Worm (Caenorhabditis elegans) whole organism, L4 larva: ENCODE data around the gene R07E3.6.
"Not testable (repeated sequence)": the region's sequence is repeated elsewhere in the genome, so short reads cannot be mapped to it uniquely, and the experiment has no call there.

Experiments used
- F26F4.8 ChIP-seq: fragments of 200-800 bp; sonication (Bioruptor generic); conservative IDR thresholded peaks from 2 replicates; pipeline ENCODE4 v1.3.6; 2022; ENCODE audit warnings: missing genetic modification characterization, missing compliant biosample characterization
- ZK337.2 ChIP-seq: fragments of 200-800 bp; sonication (Bioruptor generic); IDR thresholded peaks from 2 replicates; pipeline ENCODE4 v1.3.6; 2022; ENCODE audit warnings: missing genetic modification reagents, missing genetic modification characterization, missing compliant biosample characterization
- aha-1 ChIP-seq: fragments of 150-350 bp; peaks from one replicate; lab custom pipeline; 2014; ENCODE audit warnings: missing biosample characterization, missing genetic modification characterization
- arid-1 ChIP-seq: fragments of 200-800 bp; sonication (Bioruptor generic); conservative IDR thresholded peaks from 2 replicates; pipeline ENCODE4 v1.3.6; 2022; ENCODE audit warnings: missing genetic modification reagents, missing genetic modification characterization, missing compliant biosample characterization
- ceh-82 ChIP-seq: sonication (generic microtip); optimal IDR thresholded peaks from 2 replicates; lab custom pipeline; 2017; ENCODE audit warnings: missing biosample characterization, missing genetic modification characterization
- dmd-6 ChIP-seq: fragments of 200-800 bp; sonication (Bioruptor generic); IDR thresholded peaks from 2 replicates; pipeline ENCODE4 v1.3.6; 2022; ENCODE audit warnings: missing genetic modification reagents, missing genetic modification characterization, missing compliant biosample characterization
- dmd-8 ChIP-seq: fragments of 200-800 bp; sonication (Bioruptor generic); IDR thresholded peaks from 2 replicates; pipeline ENCODE4 v1.3.6; 2022; ENCODE audit warnings: missing genetic modification characterization, missing compliant biosample characterization
- duxl-1 ChIP-seq: sonication (generic microtip); optimal IDR thresholded peaks from 2 replicates; lab custom pipeline; 2016; ENCODE audit warnings: mild to moderate bottlenecking, missing genetic modification characterization, moderate library complexity, missing compliant biosample characterization; ENCODE audit not compliant: poor library complexity
- dve-1 ChIP-seq: sonication (generic microtip); optimal IDR thresholded peaks from 2 replicates; lab custom pipeline; 2017; ENCODE audit warnings: antibody characterized with exemption, mild to moderate bottlenecking, missing genetic modification characterization, missing compliant biosample characterization; ENCODE audit not compliant: insufficient read depth
- egl-27 ChIP-seq: sonication (generic microtip); optimal IDR thresholded peaks from 3 replicates; lab custom pipeline; 2017; ENCODE audit warnings: missing biosample characterization, missing genetic modification reagents, missing genetic modification characterization
- fos-1 ChIP-seq: fragments of 150-350 bp; optimal IDR thresholded peaks from 2 replicates; lab custom pipeline; 2014; ENCODE audit warnings: missing biosample characterization, missing genetic modification characterization
- hlh-30 ChIP-seq: sonication (generic microtip); optimal IDR thresholded peaks from 2 replicates; lab custom pipeline; 2017; ENCODE audit warnings: antibody characterized with exemption, mild to moderate bottlenecking, missing genetic modification characterization, missing compliant biosample characterization; ENCODE audit not compliant: insufficient read depth
- hmg-1.1 ChIP-seq: fragments of 200-800 bp; sonication (Bioruptor generic); IDR thresholded peaks from 2 replicates; pipeline ENCODE4 v1.3.6; 2022; ENCODE audit warnings: missing genetic modification reagents, missing genetic modification characterization, missing compliant biosample characterization
- lin-1 ChIP-seq: fragments of 200-800 bp; sonication (Bioruptor generic); IDR thresholded peaks from 2 replicates; pipeline ENCODE4 v1.3.6; 2022; ENCODE audit warnings: missing genetic modification reagents, missing genetic modification characterization, missing compliant biosample characterization
- lin-15B ChIP-seq: fragments of 150-350 bp; sonication (generic microtip); optimal IDR thresholded peaks from 3 replicates; lab custom pipeline; 2014; ENCODE audit warnings: missing biosample characterization, missing genetic modification characterization
- lin-29 ChIP-seq: fragments of 200-800 bp; sonication (Bioruptor generic); IDR thresholded peaks from 2 replicates; pipeline ENCODE4 v1.3.6; 2022; ENCODE audit warnings: missing genetic modification reagents, missing genetic modification characterization, missing compliant biosample characterization
- madf-5 ChIP-seq, 2 experiments: fragments of 200-800 bp; sonication (Bioruptor generic); IDR thresholded peaks; 2 replicates each; pipeline ENCODE4 v1.3.6; 2022; ENCODE audit warnings: missing compliant biosample characterization in 2 of 2, missing genetic modification characterization in 2 of 2
- madf-9 ChIP-seq: fragments of 200-800 bp; sonication (Bioruptor generic); conservative IDR thresholded peaks from 2 replicates; pipeline ENCODE4 v1.3.6; 2022; ENCODE audit warnings: missing genetic modification reagents, missing genetic modification characterization, missing compliant biosample characterization
- mdl-1 ChIP-seq, 2 experiments: fragments of 150-350 bp in 1 of 2; sonication (generic microtip) in 1 of 2; optimal IDR thresholded peaks; 2 replicates each; lab custom pipeline; 2014 to 2017; ENCODE audit warnings: missing biosample characterization in 2 of 2, missing genetic modification characterization in 2 of 2
- mep-1 ChIP-seq: fragments of 150-350 bp; sonication (generic microtip); optimal IDR thresholded peaks from 3 replicates; lab custom pipeline; 2014; ENCODE audit warnings: missing biosample characterization, missing genetic modification characterization
- mxl-3 ChIP-seq: fragments of 200-800 bp; sonication (Bioruptor generic); optimal IDR thresholded peaks from 2 replicates; lab custom pipeline; 2018; ENCODE audit warnings: mild to moderate bottlenecking, missing genetic modification characterization, missing compliant biosample characterization
- nhr-25 ChIP-seq: sonication (generic microtip); optimal IDR thresholded peaks from 2 replicates; lab custom pipeline; 2017; ENCODE audit warnings: missing genetic modification characterization, mild to moderate bottlenecking, missing compliant biosample characterization, antibody characterized with exemption, moderate library complexity, borderline replicate concordance; ENCODE audit not compliant: insufficient read depth
- nhr-28 ChIP-seq: fragments of 150-350 bp; optimal IDR thresholded peaks from 2 replicates; lab custom pipeline; 2014; ENCODE audit warnings: missing biosample characterization, missing genetic modification characterization
- nhr-41 ChIP-seq: fragments of 200-800 bp; sonication (Bioruptor generic); IDR thresholded peaks from 2 replicates; pipeline ENCODE4 v1.3.6; 2022; ENCODE audit warnings: missing genetic modification reagents, missing genetic modification characterization, missing compliant biosample characterization
- nhr-48 ChIP-seq: sonication (generic microtip); optimal IDR thresholded peaks from 2 replicates; lab custom pipeline; 2016; ENCODE audit warnings: mild to moderate bottlenecking, missing genetic modification characterization, missing compliant biosample characterization
- pha-4 ChIP-seq, 2 experiments: fragments of 150-350 bp in 1 of 2; fragments of 200-800 bp in 1 of 2; sonication (Bioruptor generic) in 1 of 2; IDR thresholded peaks in 1 of 2; optimal IDR thresholded peaks in 1 of 2; 2 replicates each; pipeline versions ENCODE4 v1.3.6 to Lab custom; 2014 to 2022; ENCODE audit warnings: missing genetic modification characterization in 2 of 2, missing genetic modification reagents in 2 of 2, missing biosample characterization in 1 of 2, missing compliant biosample characterization in 1 of 2
- snpc-1.2 ChIP-seq: fragments of 200-800 bp; sonication (Bioruptor generic); IDR thresholded peaks from 2 replicates; pipeline ENCODE4 v1.3.6; 2022; ENCODE audit warnings: missing genetic modification reagents, missing genetic modification characterization, missing compliant biosample characterization
- spr-3 ChIP-seq: fragments of 200-800 bp; sonication (Bioruptor generic); optimal IDR thresholded peaks from 2 replicates; lab custom pipeline; 2018; ENCODE audit warnings: mild to moderate bottlenecking, missing genetic modification characterization, missing compliant biosample characterization
- unc-62 ChIP-seq, 3 experiments: fragments of 150-350 bp in 1 of 3; sonication (generic microtip); optimal IDR thresholded peaks in 2 of 3; peaks in 1 of 3; 1 replicate in 1 of 3; 2 replicates in 2 of 3; lab custom pipeline; 2014 to 2017; ENCODE audit warnings: missing biosample characterization in 3 of 3, missing genetic modification characterization in 3 of 3, missing genetic modification reagents in 3 of 3, missing genotype in 1 of 3

Gene R07E3.6

DNA sequence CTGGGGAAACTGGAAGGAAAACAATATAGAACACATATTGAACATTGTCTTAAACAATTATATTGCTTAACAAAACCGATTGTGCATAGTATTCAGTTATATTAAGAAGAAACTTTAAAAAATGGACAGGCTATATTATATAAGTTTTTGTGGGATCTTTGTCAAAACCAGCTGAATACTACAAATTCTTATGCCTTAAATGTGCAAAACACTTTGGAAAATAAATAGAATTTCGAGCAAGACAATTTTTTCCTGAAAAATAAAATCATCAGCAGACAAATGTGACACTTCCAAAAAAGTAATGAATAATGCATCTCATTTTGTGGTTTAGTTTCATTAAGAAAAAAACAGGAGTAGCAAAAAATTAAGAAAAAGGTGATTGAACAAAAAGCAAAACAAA, 20.1 kb upstream of the R07E3.6 start:
- TF ChIP-seq mdl-1 (tag; optimal IDR thresholded peaks at IDR 0.05; lab: Kevin White, UChicago) (no peak), aha-1 (tag; lab: Kevin White, UChicago) (peak; percentile 92), fos-1 (tag; lab: Kevin White, UChicago) (no peak), dmd-8 (GFP tag; lab: Robert Waterston, UW) (no peak)

DNA sequence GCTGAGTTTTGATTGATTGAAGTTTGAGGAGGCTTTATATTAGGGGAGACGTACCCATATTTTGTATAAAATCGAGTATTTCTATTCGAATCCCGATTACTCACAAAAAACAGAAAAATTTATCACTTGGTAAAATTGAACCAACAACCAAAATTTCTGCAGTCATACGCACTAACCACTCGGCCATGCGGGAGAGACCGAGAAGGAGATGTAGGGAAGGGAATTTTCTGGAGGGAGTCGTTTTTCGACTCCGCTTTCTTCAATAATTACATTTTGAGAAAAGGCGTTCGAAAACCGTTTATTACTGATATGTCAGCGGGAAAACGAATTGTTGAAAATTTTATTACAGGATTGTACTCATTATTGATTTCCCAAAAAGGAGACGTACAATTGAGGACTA, 18.6 kb upstream of the R07E3.6 start:
- TF ChIP-seq madf-9 (GFP tag; lab: Robert Waterston, UW) (0 out of 2 replicates have a peak, but pooled peaks have one; percentile 32), madf-5 (GFP tag; IDR thresholded peaks at IDR 0.05; lab: Robert Waterston, UW) (peak; percentile 69 to 82; a peak in 2 of 4 replicates), pha-4 (GFP tag; IDR thresholded peaks at IDR 0.05; lab: Robert Waterston, UW) (peak; percentile 77; the same call in 1 of the 2 replicates), F26F4.8 (peak; percentile 78), dmd-6 (0 out of 2 replicates have a peak, but pooled peaks have one; percentile 24), hmg-1.1 (GFP tag; lab: Robert Waterston, UW) (peak; percentile 57)
- TF ChIP-seq pha-4 (tag; optimal IDR thresholded peaks at IDR 0.05; lab: Kevin White, UChicago), result not testable (repeated sequence)

DNA sequence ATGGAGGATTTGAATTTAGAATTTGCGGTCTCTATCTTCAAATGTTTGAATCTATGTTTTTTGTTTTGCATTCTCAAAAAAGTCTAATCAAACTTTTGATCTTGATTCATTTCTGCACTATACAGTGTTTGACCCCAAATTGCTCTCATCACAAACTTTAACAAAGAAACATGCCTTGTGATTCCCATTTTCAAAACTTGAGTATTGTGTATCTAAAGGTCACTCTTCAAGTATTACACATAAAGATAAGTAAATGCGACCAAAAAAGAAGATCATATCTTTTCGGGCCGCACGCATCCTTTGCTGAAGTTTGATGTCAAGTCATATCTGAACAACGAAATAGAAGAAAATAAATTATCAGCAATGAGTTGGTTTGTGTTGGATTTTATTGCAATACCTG, 15.6 kb upstream of the R07E3.6 start:
- TF ChIP-seq arid-1 (GFP tag; lab: Robert Waterston, UW) (no peak), nhr-48 (tag; lab: Kevin White, UChicago) (peak; percentile 18), hlh-30 (tag; lab: Kevin White, UChicago) (peak; percentile 2), lin-1 (GFP tag; lab: Robert Waterston, UW) (no peak), lin-15B (no peak), lin-29 (GFP tag; lab: Robert Waterston, UW) (no peak), ceh-82 (tag; lab: Kevin White, UChicago) (no peak)

DNA sequence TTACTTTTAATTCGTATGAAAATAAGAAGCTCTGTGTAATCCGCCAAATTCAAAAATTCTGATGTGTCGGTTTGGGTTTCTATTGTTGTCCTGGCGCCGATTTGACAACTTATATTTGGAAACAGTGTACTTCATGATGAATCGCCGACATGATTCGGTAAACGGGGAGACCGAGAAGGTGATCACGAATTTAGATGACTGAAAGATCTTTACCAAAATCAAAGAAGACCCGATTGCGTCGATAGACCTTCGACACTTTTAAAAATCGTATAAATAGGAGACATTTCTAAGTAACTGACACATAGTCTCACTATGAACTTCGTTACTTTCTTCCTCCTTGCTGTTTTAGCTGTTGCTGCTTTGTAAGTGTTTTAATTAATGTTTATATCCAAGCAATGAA, 15.1 kb upstream of the R07E3.6 start, which contains the start of gene fip-5:
TSS of gene fip-5 (plus strand) at position 312 of the 400 bp plus-strand sequence.
- no peak for TF ChIP-seq spr-3 (GFP tag; lab: Kevin White, UChicago)
- TF ChIP-seq unc-62 (GFP tag; optimal IDR thresholded peaks at IDR 0.05 in 1 of 2; lab: Kevin White, UChicago), result peak in 1 of 2 experiments; percentile 90
- TF ChIP-seq unc-62 (tag; optimal IDR thresholded peaks at IDR 0.05; lab: Kevin White, UChicago), result no peak
- no peak for TF ChIP-seq mdl-1 (tag; optimal IDR thresholded peaks at IDR 0.05; lab: Kevin White, UChicago)
- TF ChIP-seq aha-1 (tag; lab: Kevin White, UChicago), result peak; percentile 0
- TF ChIP-seq egl-27 (tag; lab: Kevin White, UChicago), result no peak
- TF ChIP-seq fos-1 (tag; lab: Kevin White, UChicago), result no peak
- TF ChIP-seq, all 104 proteins: peak for 2

DNA sequence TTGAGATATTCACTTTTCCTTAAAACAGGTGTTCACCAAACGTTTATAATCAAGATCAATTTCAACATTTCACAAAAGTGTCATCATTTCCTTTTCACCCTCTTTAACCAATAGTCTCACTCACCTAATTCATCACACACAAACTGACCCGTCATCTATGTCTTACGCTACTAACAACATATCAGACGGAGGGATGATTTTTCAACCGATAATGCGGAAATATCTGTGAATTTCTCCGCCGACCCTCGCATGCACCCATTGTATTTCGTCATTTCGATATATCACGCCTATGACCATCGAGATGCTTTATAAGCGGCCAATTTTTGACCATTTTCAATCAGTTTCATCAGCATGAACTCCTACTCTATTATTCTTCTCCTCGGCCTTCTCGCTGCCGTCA, 13.3 kb upstream of the R07E3.6 start, which contains the start of gene fipr-21:
TSS of gene fipr-21 (plus strand) at position 352 of the 400 bp plus-strand sequence.
- TF ChIP-seq mdl-1 (tag; optimal IDR thresholded peaks at IDR 0.05; lab: Kevin White, UChicago), result peak in 1 of 2 experiments; percentile 21
- peak; percentile 16 for TF ChIP-seq nhr-28 (tag; lab: Kevin White, UChicago)
- peak; percentile 54 for TF ChIP-seq mxl-3 (GFP tag; lab: Kevin White, UChicago)
- TF ChIP-seq nhr-41 (GFP tag; lab: Robert Waterston, UW), result no peak
- TF ChIP-seq snpc-1.2 (GFP tag; lab: Robert Waterston, UW), result no peak
- TF ChIP-seq hlh-30 (tag; lab: Kevin White, UChicago), result peak; percentile 32

DNA sequence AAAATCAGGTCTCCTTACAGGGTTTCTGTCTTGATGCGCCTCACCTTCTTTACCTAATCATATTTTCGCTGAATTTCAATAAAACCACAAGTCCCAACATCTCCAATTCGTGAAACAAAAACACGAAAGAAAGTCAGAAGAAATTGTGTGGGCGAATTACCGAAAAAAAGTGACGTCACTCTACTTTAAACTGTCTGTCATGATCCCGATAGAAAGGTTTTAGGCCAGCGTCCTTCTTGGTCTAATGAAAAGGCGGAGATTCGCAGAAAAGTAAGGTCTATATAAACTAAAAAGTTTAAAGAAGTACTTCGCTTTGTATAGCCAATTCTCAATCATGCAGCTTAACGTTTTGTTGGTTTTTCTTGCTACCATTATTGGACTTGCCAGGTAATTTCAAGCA, 11.2 kb upstream of the R07E3.6 start, which contains the start of gene cnc-8:
TSS of gene cnc-8 (plus strand) at position 307 of the 400 bp plus-strand sequence.
- TF ChIP-seq ZK337.2 (GFP tag; lab: Robert Waterston, UW), result no peak
- TF ChIP-seq duxl-1 (tag; lab: Kevin White, UChicago), result no peak
- TF ChIP-seq aha-1 (tag; lab: Kevin White, UChicago), result peak; percentile 49
- peak; percentile 29 for TF ChIP-seq nhr-25 (tag; lab: Kevin White, UChicago)
- TF ChIP-seq mep-1 (tag; lab: Kevin White, UChicago), result peak; percentile 22
- TF ChIP-seq dve-1 (tag; lab: Kevin White, UChicago), result peak; percentile 9
